Worm (Caenorhabditis elegans) whole organism, early embryonic: ENCODE data around the gene C41H7.2.
"Not testable (repeated sequence)": the region's sequence is repeated elsewhere in the genome, so short reads cannot be mapped to it uniquely, and the experiment has no call there.

ENCODE experiments used
- B0310.2 ChIP-seq: sonication (generic microtip); optimal IDR thresholded peaks from 2 replicates; lab custom pipeline; 2016; ENCODE audit warnings: mild to moderate bottlenecking, missing genetic modification characterization, missing compliant biosample characterization
- F13C5.2 ChIP-seq: sonication (generic microtip); optimal IDR thresholded peaks from 2 replicates; lab custom pipeline; 2017; ENCODE audit warnings: mild to moderate bottlenecking, missing genetic modification characterization, inconsistent platforms, missing compliant biosample characterization
- aly-1 ChIP-seq: sonication (generic microtip); optimal IDR thresholded peaks from 2 replicates; lab custom pipeline; 2016; ENCODE audit warnings: missing genetic modification characterization, missing compliant biosample characterization
- ama-1 ChIP-seq: fragments of 150-350 bp; optimal IDR thresholded peaks from 2 replicates; lab custom pipeline; 2014
- ceh-13 ChIP-seq: fragments of 200-800 bp; sonication (Bioruptor generic); optimal IDR thresholded peaks from 2 replicates; lab custom pipeline; 2018; ENCODE audit warnings: mild to moderate bottlenecking, missing genetic modification characterization, missing compliant biosample characterization
- ceh-36 ChIP-seq: sonication (generic microtip); optimal IDR thresholded peaks from 2 replicates; lab custom pipeline; 2016; ENCODE audit warnings: missing genetic modification characterization, inconsistent platforms, missing compliant biosample characterization
- ets-7 ChIP-seq: sonication (generic microtip); optimal IDR thresholded peaks from 2 replicates; lab custom pipeline; 2016; ENCODE audit warnings: missing genotype, missing genetic modification characterization, missing compliant biosample characterization
- flt-1 ChIP-seq: fragments of 200-800 bp; sonication (Bioruptor generic); IDR thresholded peaks from 2 replicates; pipeline ENCODE4 v1.3.6; 2022; ENCODE audit warnings: missing genetic modification characterization, missing compliant biosample characterization
- hmbx-1 ChIP-seq: sonication (generic microtip); optimal IDR thresholded peaks from 2 replicates; lab custom pipeline; 2016; ENCODE audit warnings: mild to moderate bottlenecking, missing genetic modification characterization, missing compliant biosample characterization
- hmg-4 ChIP-seq: fragments of 200-800 bp; sonication (Bioruptor generic); optimal IDR thresholded peaks from 2 replicates; lab custom pipeline; 2018; ENCODE audit warnings: mild to moderate bottlenecking, missing genetic modification characterization, missing compliant biosample characterization
- hnd-1 ChIP-seq: sonication (generic microtip); optimal IDR thresholded peaks from 2 replicates; lab custom pipeline; 2016; ENCODE audit warnings: missing genetic modification characterization, missing compliant biosample characterization
- pes-1 ChIP-seq: fragments of 200-800 bp; sonication (Bioruptor generic); IDR thresholded peaks from 2 replicates; pipeline ENCODE4 v1.3.6; 2022; ENCODE audit warnings: missing genetic modification reagents, missing genetic modification characterization, missing compliant biosample characterization
- scrt-1 ChIP-seq: fragments of 200-800 bp; sonication (Bioruptor generic); IDR thresholded peaks from 2 replicates; pipeline ENCODE4 v1.3.6; 2022; ENCODE audit warnings: missing genetic modification characterization, missing compliant biosample characterization
- sea-1 ChIP-seq: fragments of 200-800 bp; sonication (Bioruptor generic); conservative IDR thresholded peaks from 2 replicates; pipeline ENCODE4 v1.3.6; 2022; ENCODE audit warnings: missing genetic modification characterization, missing compliant biosample characterization
- tbx-11 ChIP-seq: fragments of 200-800 bp; sonication (Bioruptor generic); IDR thresholded peaks from 2 replicates; pipeline ENCODE4 v1.3.6; 2022; ENCODE audit warnings: missing genetic modification characterization, missing compliant biosample characterization
- tbx-37 ChIP-seq: fragments of 200-800 bp; sonication (Bioruptor generic); conservative IDR thresholded peaks from 2 replicates; pipeline ENCODE4 v1.3.6; 2022; ENCODE audit warnings: missing genetic modification reagents, missing genetic modification characterization, missing compliant biosample characterization
- tra-4 ChIP-seq: sonication (generic microtip); optimal IDR thresholded peaks from 2 replicates; lab custom pipeline; 2017; ENCODE audit warnings: missing genetic modification characterization, missing compliant biosample characterization

Gene C41H7.2

ce11 chrII:3023381-3023935, 8.8 kb downstream of the C41H7.2 start, which contains the start of gene clec-2:
Gene clec-2 (minus strand): TSS chrII:3023431.
- no peak for TF ChIP-seq F13C5.2 (tag; lab: Kevin White, UChicago)
- no peak for TF ChIP-seq B0310.2
- TF ChIP-seq sea-1 (GFP tag; lab: Robert Waterston, UW): no peak
- TF ChIP-seq hmbx-1 (tag; lab: Kevin White, UChicago): no peak
- no peak for TF ChIP-seq hnd-1 (tag; lab: Kevin White, UChicago)
- TF ChIP-seq tbx-37 (GFP tag; lab: Robert Waterston, UW): no peak
- no peak for TF ChIP-seq scrt-1 (GFP tag; lab: Robert Waterston, UW)
- TF ChIP-seq ama-1 (lab: Kevin White, UChicago): no peak
- no peak for TF ChIP-seq pes-1
- no peak for TF ChIP-seq aly-1 (tag; lab: Kevin White, UChicago)
- TF ChIP-seq ceh-36: no peak
- TF ChIP-seq tra-4 (tag; lab: Kevin White, UChicago): no peak
- TF ChIP-seq ceh-13 (GFP tag; lab: Kevin White, UChicago): no peak
- TF ChIP-seq flt-1 (GFP tag; lab: Robert Waterston, UW): no peak

DNA sequence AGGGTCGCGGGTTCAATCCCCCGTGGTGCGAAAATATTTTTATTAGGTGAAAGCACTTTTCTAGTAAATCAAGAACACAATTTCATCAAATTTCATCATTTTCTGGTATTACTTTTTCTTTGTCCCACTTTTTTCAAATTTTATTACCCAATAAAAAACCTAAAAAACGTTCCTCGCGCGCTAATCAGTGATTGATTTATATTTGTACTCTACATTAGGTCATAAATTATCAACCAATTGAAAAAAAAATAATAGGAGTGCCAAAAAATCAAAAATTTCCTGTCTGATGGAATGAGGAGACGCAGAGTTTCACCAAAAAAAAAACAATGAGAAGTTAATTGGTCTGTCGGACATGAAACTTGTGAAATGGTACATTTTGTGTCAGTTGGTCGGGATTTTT, 10.0 kb downstream of the C41H7.2 start:
- no peak for TF ChIP-seq ceh-36
- TF ChIP-seq pes-1: no peak
- TF ChIP-seq scrt-1 (GFP tag; lab: Robert Waterston, UW): no peak

- no peak for TF ChIP-seq aly-1 (tag; lab: Kevin White, UChicago)
- no peak for TF ChIP-seq F13C5.2 (tag; lab: Kevin White, UChicago)
- TF ChIP-seq sea-1 (GFP tag; lab: Robert Waterston, UW): no peak
- no peak for TF ChIP-seq flt-1 (GFP tag; lab: Robert Waterston, UW)
- no peak for TF ChIP-seq hmbx-1 (tag; lab: Kevin White, UChicago)
- no peak for TF ChIP-seq hnd-1 (tag; lab: Kevin White, UChicago)
- TF ChIP-seq ceh-13 (GFP tag; lab: Kevin White, UChicago): no peak
- TF ChIP-seq ets-7 (tag; lab: Kevin White, UChicago): no peak
- TF ChIP-seq hmg-4 (GFP tag; lab: Kevin White, UChicago): no peak
- TF ChIP-seq tra-4 (tag; lab: Kevin White, UChicago): no peak
- no peak for TF ChIP-seq ceh-36
- TF ChIP-seq B0310.2: no peak
- no peak for TF ChIP-seq ama-1 (lab: Kevin White, UChicago)
- no peak for TF ChIP-seq scrt-1 (GFP tag; lab: Robert Waterston, UW)
- no peak for TF ChIP-seq pes-1
- TF ChIP-seq tbx-11: no peak
- no peak for TF ChIP-seq tbx-37 (GFP tag; lab: Robert Waterston, UW)
Measured at ce11 chrII:3028264-3028663, 13.6 kb downstream of the C41H7.2 start.

- TF ChIP-seq scrt-1 (GFP tag; lab: Robert Waterston, UW) (no peak), pes-1 (no peak), tra-4 (tag; lab: Kevin White, UChicago) (no peak), hnd-1 (tag; lab: Kevin White, UChicago) (no peak), aly-1 (tag; lab: Kevin White, UChicago) (no peak), hmg-4 (GFP tag; lab: Kevin White, UChicago) (no peak), F13C5.2 (tag; lab: Kevin White, UChicago) (no peak), tbx-37 (GFP tag; lab: Robert Waterston, UW) (no peak), ets-7 (tag; lab: Kevin White, UChicago) (no peak), hmbx-1 (tag; lab: Kevin White, UChicago) (no peak), ceh-13 (GFP tag; lab: Kevin White, UChicago) (no peak), B0310.2 (no peak), ceh-36 (no peak), tbx-11 (no peak), flt-1 (GFP tag; lab: Robert Waterston, UW) (no peak), sea-1 (GFP tag; lab: Robert Waterston, UW) (no peak), ama-1 (lab: Kevin White, UChicago) (no peak)
Measured at ce11 chrII:3030416-3030815, 15.8 kb downstream of the C41H7.2 start.

ce11 chrII:3032480-3032879, 17.9 kb downstream of the C41H7.2 start, which contains the start of gene B0454.6:
Gene B0454.6 (plus strand): TSS chrII:3032780.
- TF ChIP-seq hmg-4 (GFP tag; lab: Kevin White, UChicago); aly-1 (tag; lab: Kevin White, UChicago); ceh-13 (GFP tag; lab: Kevin White, UChicago): not testable (repeated sequence)

- TF ChIP-seq hmbx-1 (tag; lab: Kevin White, UChicago): no peak
- TF ChIP-seq aly-1 (tag; lab: Kevin White, UChicago): no peak
- no peak for TF ChIP-seq tra-4 (tag; lab: Kevin White, UChicago)
- TF ChIP-seq F13C5.2 (tag; lab: Kevin White, UChicago): no peak
- no peak for TF ChIP-seq tbx-37 (GFP tag; lab: Robert Waterston, UW)
- no peak for TF ChIP-seq pes-1
- no peak for TF ChIP-seq ama-1 (lab: Kevin White, UChicago)
- TF ChIP-seq ets-7 (tag; lab: Kevin White, UChicago): no peak
Measured at ce11 chrII:3034914-3035313, 20.3 kb downstream of the C41H7.2 start.

DNA sequence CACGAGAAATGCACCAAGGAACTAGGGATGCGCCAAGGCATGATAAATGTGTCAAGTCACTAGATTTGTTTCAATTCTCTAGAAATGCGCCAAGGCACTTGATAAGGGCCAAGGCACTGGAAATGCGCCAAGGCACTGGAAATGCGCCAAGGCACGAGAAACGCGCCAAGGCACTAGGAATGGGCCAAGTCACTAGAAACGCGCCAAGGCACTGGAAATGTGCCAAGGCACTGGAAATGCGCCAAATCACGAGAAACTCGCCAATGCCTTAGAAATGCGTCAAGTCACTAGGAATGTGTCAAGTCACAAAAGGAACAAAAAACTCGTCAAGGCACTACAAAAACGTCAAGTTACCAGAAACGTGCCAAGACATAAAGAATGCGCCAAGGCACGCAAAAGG, 21.7 kb downstream of the C41H7.2 start:
- TF ChIP-seq ama-1 (lab: Kevin White, UChicago) (no peak), tbx-37 (GFP tag; lab: Robert Waterston, UW) (no peak), aly-1 (tag; lab: Kevin White, UChicago) (no peak), B0310.2 (no peak), ets-7 (tag; lab: Kevin White, UChicago) (no peak), hnd-1 (tag; lab: Kevin White, UChicago) (no peak), scrt-1 (GFP tag; lab: Robert Waterston, UW) (no peak), tbx-11 (no peak), F13C5.2 (tag; lab: Kevin White, UChicago) (no peak), ceh-36 (no peak), ceh-13 (GFP tag; lab: Kevin White, UChicago) (no peak), sea-1 (GFP tag; lab: Robert Waterston, UW) (no peak), flt-1 (GFP tag; lab: Robert Waterston, UW) (no peak), hmg-4 (GFP tag; lab: Kevin White, UChicago) (no peak), hmbx-1 (tag; lab: Kevin White, UChicago) (no peak)
